Fruit fly (Drosophila melanogaster) whole organism, embryonic: ENCODE results near the gene ScpX.

Source experiments
- Blimp-1 ChIP-seq: fragments of 200-800 bp; sonication (Bioruptor generic); optimal IDR thresholded peaks from 3 replicates; lab custom pipeline; 2018; ENCODE audit warnings: missing biosample characterization, missing genetic modification characterization, mild to moderate bottlenecking, moderate library complexity, missing genetic modification reagents
- Bteb2 ChIP-seq: fragments of 200-800 bp; sonication (Bioruptor generic); optimal IDR thresholded peaks from 2 replicates; lab custom pipeline; 2016; ENCODE audit warnings: missing biosample characterization, missing genetic modification characterization
- C15 ChIP-seq: fragments of 200-800 bp; sonication (Bioruptor generic); IDR thresholded peaks from 3 replicates; pipeline ENCODE4 v1.3.6; 2022; ENCODE audit warnings: missing biosample characterization, missing genetic modification characterization
- CG10274 ChIP-seq: fragments of 200-800 bp; sonication (Bioruptor generic); optimal IDR thresholded peaks from 3 replicates; lab custom pipeline; 2017; ENCODE audit warnings: missing biosample characterization, mild to moderate bottlenecking, missing genetic modification characterization
- CG11560 ChIP-seq: fragments of 200-800 bp; sonication (Bioruptor generic); IDR thresholded peaks from 3 replicates; pipeline ENCODE4 v1.3.6; 2022; ENCODE audit warnings: missing biosample characterization, missing genetic modification characterization
- CG12391 ChIP-seq: fragments of 200-800 bp; sonication (Bioruptor generic); optimal IDR thresholded peaks from 3 replicates; lab custom pipeline; 2018; ENCODE audit warnings: missing biosample characterization, mild to moderate bottlenecking, missing genetic modification characterization, moderate library complexity
- CG13624 ChIP-seq: fragments of 200-800 bp; sonication (Bioruptor generic); optimal IDR thresholded peaks from 2 replicates; lab custom pipeline; 2016; ENCODE audit warnings: missing biosample characterization, missing genetic modification characterization
- CG14050 ChIP-seq: fragments of 200-800 bp; sonication (Bioruptor generic); IDR thresholded peaks from 3 replicates; pipeline ENCODE4 v1.3.6; 2022; ENCODE audit warnings: missing biosample characterization, missing genetic modification characterization
- CG14667 ChIP-seq: fragments of 200-800 bp; sonication (Bioruptor generic); IDR thresholded peaks from 2 replicates; pipeline ENCODE4 v1.3.6; 2022; ENCODE audit warnings: missing biosample characterization, missing genetic modification characterization
- CG17359 ChIP-seq: fragments of 200-800 bp; sonication (Bioruptor generic); optimal IDR thresholded peaks from 3 replicates; lab custom pipeline; 2018; ENCODE audit warnings: missing biosample characterization, mild to moderate bottlenecking, missing genetic modification characterization, moderate library complexity
- CG17612 ChIP-seq: fragments of 200-800 bp; sonication (Bioruptor generic); IDR thresholded peaks from 2 replicates; pipeline ENCODE4 v1.3.6; 2022; ENCODE audit warnings: missing biosample characterization, missing genetic modification characterization
- CG17829 ChIP-seq: fragments of 200-800 bp; optimal IDR thresholded peaks from 2 replicates; lab custom pipeline; 2019; ENCODE audit warnings: missing biosample characterization, mild to moderate bottlenecking, missing genetic modification characterization, moderate library complexity
- CG1832 ChIP-seq: fragments of 200-800 bp; sonication (Bioruptor generic); optimal IDR thresholded peaks from 2 replicates; lab custom pipeline; 2017; ENCODE audit warnings: missing biosample characterization, mild to moderate bottlenecking, missing genetic modification characterization, inconsistent platforms
- CG18619 ChIP-seq: fragments of 200-800 bp; sonication (Bioruptor generic); optimal IDR thresholded peaks from 3 replicates; lab custom pipeline; 2017; ENCODE audit warnings: missing biosample characterization, mild to moderate bottlenecking, missing genetic modification characterization
- CG2129 ChIP-seq: fragments of 200-800 bp; sonication (Bioruptor generic); IDR thresholded peaks from 2 replicates; pipeline ENCODE4 v1.3.6; 2022; ENCODE audit warnings: missing biosample characterization, missing genetic modification characterization; ENCODE audit not compliant: partially characterized antibody
- CG2875 ChIP-seq: fragments of 200-800 bp; sonication (Bioruptor generic); optimal IDR thresholded peaks from 2 replicates; lab custom pipeline; 2017; ENCODE audit warnings: missing biosample characterization, mild to moderate bottlenecking, missing genetic modification characterization, missing genetic modification reagents
- CG32532 ChIP-seq: fragments of 200-800 bp; sonication (Bioruptor generic); IDR thresholded peaks from 2 replicates; pipeline ENCODE4 v1.3.6; 2022; ENCODE audit warnings: missing biosample characterization, missing genetic modification characterization
- CG43689 ChIP-seq: fragments of 200-800 bp; sonication (Bioruptor generic); IDR thresholded peaks from 2 replicates; pipeline ENCODE4 v1.3.6; 2022; ENCODE audit warnings: missing biosample characterization, missing genetic modification characterization
- CG5180 ChIP-seq: fragments of 200-800 bp; sonication (Bioruptor generic); optimal IDR thresholded peaks from 3 replicates; lab custom pipeline; 2017; ENCODE audit warnings: missing biosample characterization, missing genetic modification characterization, mild to moderate bottlenecking, moderate library complexity, missing genetic modification reagents
- CG6765 ChIP-seq: fragments of 200-800 bp; sonication (Bioruptor generic); optimal IDR thresholded peaks from 3 replicates; lab custom pipeline; 2017; ENCODE audit warnings: missing biosample characterization, mild to moderate bottlenecking, missing genetic modification characterization
- CG7987 ChIP-seq: fragments of 200-800 bp; sonication (Bioruptor generic); optimal IDR thresholded peaks from 2 replicates; lab custom pipeline; 2018; ENCODE audit warnings: missing biosample characterization, mild to moderate bottlenecking, missing genetic modification characterization, moderate library complexity
- CG8478 ChIP-seq: fragments of >200 bp; optimal IDR thresholded peaks from 2 replicates; lab custom pipeline; 2018
- CG9932 ChIP-seq: fragments of 200-800 bp; sonication (Bioruptor generic); IDR thresholded peaks from 2 replicates; pipeline ENCODE4 v1.3.6; 2022; ENCODE audit warnings: missing biosample characterization, missing genetic modification characterization
- Fer3 ChIP-seq: fragments of 200-800 bp; sonication (Bioruptor generic); optimal IDR thresholded peaks from 2 replicates; lab custom pipeline; 2018; ENCODE audit warnings: missing biosample characterization, mild to moderate bottlenecking, missing genetic modification characterization, moderate library complexity
- HLH3B ChIP-seq: fragments of 200-800 bp; sonication (Bioruptor generic); IDR thresholded peaks from 2 replicates; pipeline ENCODE4 v1.3.6; 2022; ENCODE audit warnings: missing biosample characterization, missing genetic modification characterization
- HLH4C ChIP-seq: fragments of 200-800 bp; sonication (Bioruptor generic); IDR thresholded peaks from 3 replicates; pipeline ENCODE4 v1.3.6; 2022; ENCODE audit warnings: missing biosample characterization, missing genetic modification characterization; ENCODE audit not compliant: partially characterized antibody
- Nf-YC ChIP-seq: fragments of 200-800 bp; optimal IDR thresholded peaks from 3 replicates; lab custom pipeline; 2019; ENCODE audit warnings: missing biosample characterization, mild to moderate bottlenecking, missing genetic modification characterization, moderate library complexity
- NfI ChIP-seq: fragments of 200-800 bp; sonication (Bioruptor generic); optimal IDR thresholded peaks from 3 replicates; lab custom pipeline; 2018; ENCODE audit warnings: missing biosample characterization, mild to moderate bottlenecking, missing genetic modification characterization, moderate library complexity
- Oli ChIP-seq: fragments of 200-800 bp; sonication (Bioruptor generic); optimal IDR thresholded peaks from 2 replicates; lab custom pipeline; 2018; ENCODE audit warnings: missing biosample characterization, mild to moderate bottlenecking, missing genetic modification characterization, moderate library complexity
- Spps ChIP-seq: fragments of 200-800 bp; sonication (Bioruptor generic); optimal IDR thresholded peaks from 2 replicates; lab custom pipeline; 2018; ENCODE audit warnings: missing biosample characterization, mild to moderate bottlenecking, missing genetic modification characterization
- Ssrp ChIP-seq: fragments of 200-800 bp; sonication (Bioruptor generic); optimal IDR thresholded peaks from 2 replicates; lab custom pipeline; 2018; ENCODE audit warnings: missing biosample characterization, mild to moderate bottlenecking, missing genetic modification characterization, moderate library complexity
- cas ChIP-seq: fragments of 200-800 bp; sonication (Bioruptor generic); IDR thresholded peaks from 2 replicates; pipeline ENCODE4 v1.3.6; 2022; ENCODE audit warnings: missing biosample characterization, missing genetic modification characterization
- cato ChIP-seq: fragments of 200-800 bp; sonication (Bioruptor generic); optimal IDR thresholded peaks from 2 replicates; lab custom pipeline; 2016; ENCODE audit warnings: missing biosample characterization, missing genetic modification characterization, borderline replicate concordance
- chif ChIP-seq, 2 experiments: fragments of 200-800 bp; sonication (Bioruptor generic); optimal IDR thresholded peaks; 3 replicates each; lab custom pipeline; 2016; ENCODE audit warnings: missing biosample characterization in 2 of 2, missing genetic modification characterization in 2 of 2
- chn ChIP-seq: fragments of 200-800 bp; sonication (Bioruptor generic); optimal IDR thresholded peaks from 2 replicates; lab custom pipeline; 2016; ENCODE audit warnings: missing biosample characterization, missing genetic modification characterization
- dmrt99B ChIP-seq: fragments of 200-800 bp; sonication (Bioruptor generic); optimal IDR thresholded peaks from 2 replicates; lab custom pipeline; 2018; ENCODE audit warnings: missing biosample characterization, mild to moderate bottlenecking, missing genetic modification characterization, moderate library complexity
- esg ChIP-seq: fragments of 200-800 bp; sonication (Bioruptor generic); conservative IDR thresholded peaks from 2 replicates; pipeline ENCODE4 v1.3.6; 2022; ENCODE audit warnings: missing biosample characterization, missing genetic modification characterization
- ewg ChIP-seq: fragments of 200-800 bp; sonication (Bioruptor generic); optimal IDR thresholded peaks from 3 replicates; lab custom pipeline; 2017; ENCODE audit warnings: mild to moderate bottlenecking, missing biosample characterization, missing genetic modification reagents, missing genetic modification characterization
- fu2 ChIP-seq: fragments of 200-800 bp; sonication (Bioruptor generic); optimal IDR thresholded peaks from 2 replicates; lab custom pipeline; 2016; ENCODE audit warnings: missing biosample characterization, missing genetic modification characterization
- gcm2 ChIP-seq: fragments of 200-800 bp; sonication (Bioruptor generic); optimal IDR thresholded peaks from 2 replicates; lab custom pipeline; 2016; ENCODE audit warnings: missing biosample characterization, missing genetic modification characterization
- grau ChIP-seq: fragments of 200-800 bp; optimal IDR thresholded peaks from 3 replicates; lab custom pipeline; 2019; ENCODE audit warnings: missing biosample characterization, mild to moderate bottlenecking, missing genetic modification characterization, moderate library complexity
- ham ChIP-seq: fragments of 200-800 bp; sonication (Bioruptor generic); IDR thresholded peaks from 2 replicates; pipeline ENCODE4 v1.3.6; 2022; ENCODE audit warnings: missing biosample characterization, missing genetic modification characterization
- inv ChIP-seq: fragments of 200-800 bp; sonication (Bioruptor generic); IDR thresholded peaks from 2 replicates; pipeline ENCODE4 v1.3.6; 2022; ENCODE audit warnings: missing biosample characterization, missing genetic modification characterization; ENCODE audit not compliant: partially characterized antibody
- kah ChIP-seq: fragments of 200-800 bp; sonication (Bioruptor generic); optimal IDR thresholded peaks from 2 replicates; lab custom pipeline; 2018; ENCODE audit warnings: missing biosample characterization, mild to moderate bottlenecking, missing genetic modification characterization
- mld ChIP-seq: fragments of 200-800 bp; sonication (Bioruptor generic); IDR thresholded peaks from 3 replicates; pipeline ENCODE4 v1.3.6; 2022; ENCODE audit warnings: missing biosample characterization, missing genetic modification characterization; ENCODE audit not compliant: partially characterized antibody
- pnt ChIP-seq: fragments of 200-800 bp; sonication (Bioruptor generic); optimal IDR thresholded peaks from 3 replicates; lab custom pipeline; 2016; ENCODE audit warnings: missing biosample characterization, missing genetic modification characterization
- ro ChIP-seq: fragments of 200-800 bp; sonication (Bioruptor generic); IDR thresholded peaks from 2 replicates; pipeline ENCODE4 v1.3.6; 2022; ENCODE audit warnings: missing biosample characterization, missing genetic modification characterization
- scrt ChIP-seq: fragments of 200-800 bp; sonication (Bioruptor generic); optimal IDR thresholded peaks from 2 replicates; lab custom pipeline; 2018; ENCODE audit warnings: missing biosample characterization, mild to moderate bottlenecking, missing genetic modification characterization, moderate library complexity
- slou ChIP-seq: fragments of 200-800 bp; sonication (Bioruptor generic); optimal IDR thresholded peaks from 3 replicates; lab custom pipeline; 2016; ENCODE audit warnings: missing biosample characterization, missing genetic modification characterization

The ScpX gene

dm6 chr2L:18839143-18839872 lies 8.3 kb downstream of the ScpX start, which contains the start of gene CG10600 (continued):
- TF ChIP-seq CG7987 (GFP tag; lab: Kevin White, UChicago) (peak; percentile 85), Ssrp (tag; lab: Kevin White, UChicago) (peak; percentile 10), fu2 (GFP tag; lab: Kevin White, UChicago) (peak; percentile 81), Bteb2 (GFP tag; lab: Kevin White, UChicago) (peak; percentile 80), kah (peak; percentile 16), CG9932 (peak; percentile 89), cas (GFP tag; lab: Robert Waterston, UW) (peak; percentile 54; the same call in 1 of the 2 replicates), CG10274 (GFP tag; lab: Kevin White, UChicago) (no peak), mld (GFP tag; lab: Robert Waterston, UW) (peak; percentile 54; the same call in 1 of the 3 replicates), scrt (GFP tag; lab: Kevin White, UChicago) (peak; percentile 61), slou (peak; percentile 67), grau (tag; lab: Kevin White, UChicago) (peak; percentile 69), CG14667 (peak; percentile 59), CG14050 (GFP tag; lab: Robert Waterston, UW) (peak; percentile 49; the same call in 2 of the 3 replicates), C15 (no peak), CG32532 (GFP tag; lab: Robert Waterston, UW) (peak; percentile 86), CG2875 (GFP tag; lab: Kevin White, UChicago) (peak; percentile 40), CG11560 (peak; percentile 83; the same call in 2 of the 3 replicates), CG17829 (peak; percentile 80), CG1832 (GFP tag; lab: Kevin White, UChicago) (no peak), CG17359 (tag; lab: Kevin White, UChicago) (peak; percentile 70), CG13624 (GFP tag; lab: Kevin White, UChicago) (peak; percentile 91), CG12391 (tag; lab: Kevin White, UChicago) (peak; percentile 62), NfI (peak; percentile 86), chn (GFP tag; lab: Kevin White, UChicago) (peak; percentile 88), pnt (GFP tag; lab: Kevin White, UChicago) (peak; percentile 73), inv (GFP tag; lab: Robert Waterston, UW) (peak; percentile 83), esg (GFP tag; lab: Robert Waterston, UW) (no peak), ro (GFP tag; lab: Robert Waterston, UW) (no peak), HLH4C (GFP tag; lab: Robert Waterston, UW) (peak; percentile 79), cato (peak; percentile 51), CG6765 (no peak), CG2129 (GFP tag; lab: Robert Waterston, UW) (peak; percentile 54), Blimp-1 (no peak), ham (no peak), Spps (tag; lab: Kevin White, UChicago) (peak; percentile 19), dmrt99B (tag; lab: Kevin White, UChicago) (no peak), Oli (tag; lab: Kevin White, UChicago) (peak; percentile 42), Fer3 (tag; lab: Kevin White, UChicago) (peak; percentile 70), HLH3B (GFP tag; lab: Robert Waterston, UW) (peak; percentile 59), CG17612 (peak; percentile 43; the same call in 1 of the 2 replicates), CG5180 (peak; percentile 9), CG43689 (GFP tag; lab: Robert Waterston, UW) (no peak), ewg (peak; percentile 62), CG18619 (GFP tag; lab: Kevin White, UChicago) (peak; percentile 46), Nf-YC (tag; lab: Kevin White, UChicago) (peak; percentile 59), gcm2 (GFP tag; lab: Kevin White, UChicago) (peak; percentile 75), CG8478 (lab: Kevin White, UChicago) (peak; percentile 87), chif (GFP tag; optimal IDR thresholded peaks at IDR 0.05; lab: Kevin White, UChicago) (peak; percentile 79 to 83)
